Worm (Caenorhabditis elegans): Measurements from ENCODE around the gene col-145.
A peak's percentile ranks its signal among the peaks of the same experiment; 100 is the strongest.

col-145 gene

DNA sequence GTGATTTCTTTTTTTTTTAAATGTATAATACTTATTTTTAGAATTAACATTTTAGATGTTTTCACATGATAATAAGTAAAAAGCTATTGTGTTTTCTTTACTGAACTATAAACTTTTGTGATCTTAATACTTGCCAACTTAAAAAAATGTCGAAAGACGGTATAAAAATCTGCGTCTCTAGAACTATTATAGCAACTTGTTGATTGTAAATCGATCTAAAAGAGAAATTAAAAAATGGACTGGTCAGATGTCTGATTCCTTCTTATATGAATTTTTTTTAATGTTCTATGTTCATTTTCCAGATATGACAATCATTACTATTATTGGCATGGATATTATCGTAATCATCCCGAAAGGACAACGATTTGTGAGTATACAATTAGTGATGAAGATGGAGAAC lies 35.0 kb downstream of the col-145 start, which contains the start of gene F21C10.3:
F21C10.3 (plus strand) TSS at position 301 of the 400 bp plus-strand sequence.
- TF ChIP-seq nhr-237 (tag; optimal IDR thresholded peaks at IDR 0.05) = no peak
- no peak for TF ChIP-seq hlh-4 (tag; optimal IDR thresholded peaks at IDR 0.05)
- no peak for TF ChIP-seq nhr-28 (tag; optimal IDR thresholded peaks at IDR 0.05)
- TF ChIP-seq nhr-90 (tag; optimal IDR thresholded peaks at IDR 0.05; ENCODE audit: poor library complexity) = no peak
- TF ChIP-seq ama-1 (optimal IDR thresholded peaks at IDR 0.05) = no peak

DNA sequence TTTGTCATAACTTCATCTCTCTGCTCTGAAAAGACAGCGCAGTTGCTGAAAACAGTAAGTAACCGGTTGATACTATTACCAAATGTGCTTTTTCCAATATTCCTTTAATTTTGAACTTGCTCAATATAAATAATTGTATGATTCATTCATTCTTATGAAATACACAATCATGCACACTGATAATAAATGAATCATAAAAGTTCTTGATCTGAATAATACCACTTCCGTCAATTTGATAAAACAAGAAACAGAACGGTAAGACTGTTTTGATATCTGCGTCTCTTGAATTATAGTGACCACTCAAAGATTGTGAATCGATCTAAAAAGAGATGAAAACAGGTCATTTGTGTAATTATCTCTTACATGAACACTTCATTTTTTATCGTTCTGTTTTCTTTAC lies 36.5 kb downstream of the col-145 start, which contains the start of gene F21C10.4:
F21C10.4 (plus strand) TSS at position 301 of the 400 bp plus-strand sequence.
- TF ChIP-seq efl-1 (optimal IDR thresholded peaks at IDR 0.05) (no peak), efl-1 (GFP tag; optimal IDR thresholded peaks at IDR 0.05 in 1 of 2) (peak in 1 of 2 experiments; percentile 35), nhr-71 (tag; optimal IDR thresholded peaks at IDR 0.05) (no peak), blmp-1 (tag; optimal IDR thresholded peaks at IDR 0.05) (no peak)

DNA sequence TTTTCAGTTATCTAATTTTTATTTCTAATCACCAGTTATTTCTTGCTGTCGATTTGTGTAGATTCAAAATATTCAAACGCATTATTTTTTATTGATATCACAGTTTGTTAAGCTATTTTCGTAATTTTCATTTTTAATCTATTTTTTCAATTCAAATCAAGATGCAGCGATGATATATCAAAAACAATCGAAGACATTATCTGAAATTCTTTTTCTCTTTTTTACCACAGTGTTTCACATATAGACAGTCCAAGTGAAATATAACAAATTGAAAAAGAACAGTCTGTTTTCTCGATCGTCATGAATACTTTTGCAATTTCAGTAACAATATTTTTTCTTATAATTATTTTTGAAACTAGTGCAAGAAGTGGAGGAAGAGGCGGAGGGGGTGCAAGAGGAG lies 37.5 kb downstream of the col-145 start, which contains the start of gene F21C10.5:
F21C10.5 (plus strand) TSS at position 301 of the 400 bp plus-strand sequence.
- TF ChIP-seq nhr-12 (tag; optimal IDR thresholded peaks at IDR 0.05) (no peak), nhr-90 (tag; optimal IDR thresholded peaks at IDR 0.05; ENCODE audit: poor library complexity) (no peak), unc-98 (GFP tag; IDR thresholded peaks at IDR 0.05) (no peak), sox-4 (tag; optimal IDR thresholded peaks at IDR 0.05) (no peak), lsy-2 (tag; optimal IDR thresholded peaks at IDR 0.05) (no peak), ceh-82 (tag; optimal IDR thresholded peaks at IDR 0.05) (no peak), blmp-1 (tag; optimal IDR thresholded peaks at IDR 0.05) (no peak), mab-9 (GFP tag; IDR thresholded peaks at IDR 0.05) (no peak), unc-62 (GFP tag; optimal IDR thresholded peaks at IDR 0.05) (no peak), ceh-63 (GFP tag; optimal IDR thresholded peaks at IDR 0.05) (no peak), zag-1 (tag; optimal IDR thresholded peaks at IDR 0.05) (no peak), ets-5 (GFP tag; IDR thresholded peaks at IDR 0.05) (no peak), grh-1 (GFP tag; IDR thresholded peaks at IDR 0.05) (no peak), mep-1 (tag; optimal IDR thresholded peaks at IDR 0.05) (no peak)

ce11 chrV:9124180-9124579 lies 38.6 kb downstream of the col-145 start, which contains the start of gene F21C10.6:
Gene F21C10.6, plus strand, starts transcription at chrV:9124480.
- no peak for TF ChIP-seq zag-1 (tag; optimal IDR thresholded peaks at IDR 0.05)
- no peak for TF ChIP-seq unc-130 (tag; optimal IDR thresholded peaks at IDR 0.05)
- TF ChIP-seq irx-1 (tag; optimal IDR thresholded peaks at IDR 0.05) = no peak
- no peak for TF ChIP-seq nhr-28 (tag; optimal IDR thresholded peaks at IDR 0.05)
- no peak for TF ChIP-seq fos-1 (tag; optimal IDR thresholded peaks at IDR 0.05)
- no peak for TF ChIP-seq pag-3 (tag; optimal IDR thresholded peaks at IDR 0.05; ENCODE audit: borderline replicate concordance, insufficient read depth)

ce11 chrV:9123186-9123585 lies 39.6 kb downstream of the col-145 start, which contains the start of gene F21C10.11:
Gene F21C10.11, plus strand, starts transcription at chrV:9123486.
- TF ChIP-seq nhr-237 (tag; optimal IDR thresholded peaks at IDR 0.05) (no peak), lin-14 (GFP tag; optimal IDR thresholded peaks at IDR 0.05) (no peak), fkh-8 (tag; optimal IDR thresholded peaks at IDR 0.05) (no peak), unc-98 (GFP tag; IDR thresholded peaks at IDR 0.05) (no peak), zag-1 (tag; optimal IDR thresholded peaks at IDR 0.05) (no peak), snu-23 (GFP tag; optimal IDR thresholded peaks at IDR 0.05) (no peak)

ce11 chrV:9122004-9122403 lies 40.8 kb downstream of the col-145 start, which contains the start of gene F21C10.13:
Gene F21C10.13, plus strand, starts transcription at chrV:9122304.
- TF ChIP-seq efl-1 (optimal IDR thresholded peaks at IDR 0.05) (no peak), efl-1 (GFP tag; optimal IDR thresholded peaks at IDR 0.05 in 1 of 2) (peak in 1 of 2 experiments; percentile 52), mef-2 (tag; optimal IDR thresholded peaks at IDR 0.05) (no peak), sup-37 (GFP tag; optimal IDR thresholded peaks at IDR 0.05) (no peak), elt-2 (tag; optimal IDR thresholded peaks at IDR 0.05) (no peak), fkh-4 (tag; optimal IDR thresholded peaks at IDR 0.05; ENCODE audit: borderline replicate concordance) (no peak), swsn-7 (tag; optimal IDR thresholded peaks at IDR 0.05) (no peak)
